Worm (Caenorhabditis elegans) whole organism, midembryonic: ENCODE measurements around the gene F11A5.5.

Experiments
- T22C8.4 ChIP-seq: fragments of 200-800 bp; sonication (Bioruptor generic); IDR thresholded peaks from 2 replicates; pipeline ENCODE4 v1.3.6; 2022; ENCODE audit warnings: missing genetic modification characterization, missing compliant biosample characterization
- cog-1 ChIP-seq: sonication (generic microtip); optimal IDR thresholded peaks from 2 replicates; lab custom pipeline; 2016; ENCODE audit warnings: missing genetic modification characterization, missing compliant biosample characterization
- flt-1 ChIP-seq: fragments of 200-800 bp; sonication (Bioruptor generic); IDR thresholded peaks from 2 replicates; pipeline ENCODE4 v1.3.6; 2022; ENCODE audit warnings: missing genetic modification characterization, missing compliant biosample characterization
- klf-2 ChIP-seq: fragments of 200-800 bp; sonication (Bioruptor generic); conservative IDR thresholded peaks from 2 replicates; pipeline ENCODE4 v1.3.6; 2022; ENCODE audit warnings: missing genetic modification reagents, missing genetic modification characterization, missing compliant biosample characterization
- med-1 ChIP-seq: sonication (generic microtip); optimal IDR thresholded peaks from 2 replicates; lab custom pipeline; 2017; ENCODE audit warnings: missing genetic modification characterization, mild to moderate bottlenecking, missing compliant biosample characterization, antibody characterized with exemption, missing genetic modification reagents; ENCODE audit not compliant: insufficient read depth
- tab-1 ChIP-seq: fragments of 200-800 bp; sonication (Bioruptor generic); IDR thresholded peaks from 2 replicates; pipeline ENCODE4 v1.3.6; 2022; ENCODE audit warnings: missing genetic modification characterization, missing compliant biosample characterization
- ztf-23 ChIP-seq: fragments of 200-800 bp; sonication (Bioruptor generic); IDR thresholded peaks from 2 replicates; pipeline ENCODE4 v1.3.6; 2022; ENCODE audit warnings: missing genetic modification reagents, missing genetic modification characterization, missing compliant biosample characterization
- ztf-29 ChIP-seq: fragments of 200-800 bp; sonication (Bioruptor generic); IDR thresholded peaks from 2 replicates; pipeline ENCODE4 v1.3.6; 2022; ENCODE audit warnings: missing genetic modification reagents, missing genetic modification characterization, missing compliant biosample characterization

DNA sequence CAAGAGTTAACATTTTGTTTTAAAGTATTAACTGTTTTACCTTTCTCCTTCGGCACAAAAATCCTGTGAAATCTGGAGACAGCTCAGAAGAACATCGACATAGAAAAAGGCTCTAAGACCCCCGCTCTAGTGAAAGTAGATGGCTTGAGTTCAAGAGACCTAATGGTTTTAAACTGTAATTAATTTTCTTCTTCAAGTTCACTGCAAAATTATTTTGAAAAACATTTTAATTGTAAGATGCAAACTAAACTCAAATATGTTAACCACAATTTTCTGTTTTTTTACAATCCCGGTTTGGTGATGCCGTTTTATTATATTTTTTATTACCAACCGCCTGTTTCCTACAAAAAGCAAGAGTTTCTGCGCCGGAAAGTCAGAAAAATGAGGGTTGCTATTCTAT lies 35.5 kb downstream of the F11A5.5 start, which contains the start of gene clec-233:
- no peak for TF ChIP-seq tab-1 (GFP tag; lab: Robert Waterston, UW)
- TF ChIP-seq med-1 = no peak
- TF ChIP-seq flt-1 (GFP tag; lab: Robert Waterston, UW) = no peak
- TF ChIP-seq cog-1 (tag; lab: Kevin White, UChicago) = no peak
- TF ChIP-seq T22C8.4 (GFP tag; lab: Robert Waterston, UW) = no peak
- no peak for TF ChIP-seq klf-2
- no peak for TF ChIP-seq ztf-23
- no peak for TF ChIP-seq ztf-29 (GFP tag; lab: Robert Waterston, UW)
